Comparison of ENCODE assay signal across 1 fruit fly cellular context in the genomic region with DNA sequence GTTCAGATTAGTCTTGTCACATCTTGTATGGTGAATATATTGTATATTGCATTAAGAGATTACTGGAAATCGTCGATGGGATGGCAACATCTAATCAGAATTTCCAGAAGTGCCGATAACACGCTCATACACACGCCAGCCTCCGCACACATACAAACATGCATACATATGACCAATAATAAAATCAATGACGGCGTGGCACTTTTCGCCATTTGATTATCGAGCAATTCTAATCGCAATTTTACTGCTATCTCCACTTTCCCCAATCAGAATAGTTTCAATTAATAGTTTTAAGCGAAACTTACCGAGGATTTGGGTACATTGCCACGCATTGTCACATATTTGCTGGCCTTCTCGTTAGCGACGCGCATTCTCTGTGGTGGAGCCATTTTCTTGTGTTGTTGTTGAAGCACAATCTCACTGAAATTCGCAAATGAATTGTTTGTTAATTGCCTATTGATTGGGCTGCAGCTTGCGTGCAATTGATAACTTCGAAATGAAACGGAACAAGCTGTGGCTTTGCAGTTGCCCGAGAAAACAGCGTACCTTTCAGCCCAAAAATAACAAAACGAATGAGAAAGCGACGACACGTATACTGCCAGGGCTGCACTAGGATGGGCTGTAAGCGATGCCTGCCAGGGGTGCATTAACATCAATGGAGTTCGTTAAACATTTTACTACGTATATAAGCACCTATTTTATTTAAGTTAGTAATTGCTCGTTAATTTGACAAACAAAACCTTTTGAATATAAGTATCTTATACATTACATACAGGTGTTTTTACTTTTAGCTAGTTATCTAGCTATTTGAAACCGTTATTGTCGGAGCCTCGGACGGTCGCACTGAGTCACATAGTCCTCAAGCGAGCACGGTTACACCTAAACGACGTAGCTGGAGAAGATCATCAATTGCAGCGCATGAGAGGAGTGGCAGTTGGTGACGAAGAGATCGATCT.
A peak's percentile ranks its signal among the peaks of the same experiment; 100 is the strongest.
TF ChIP-seq lines count a peak whose summit lies in the region.

A gene (minus strand): TSS at position 601 of the 956 bp plus-strand sequence.
A gene (plus strand): TSS at position 644 of the 956 bp plus-strand sequence.

TF ChIP-seq in whole organism, embryonic, 481 proteins besides CTCF, POLR2A, EP300 and RAD21 (continued from another document and continues in another):
- TF ChIP-seq prd (optimal IDR thresholded peaks at IDR 0.05; lab: Kevin White, UChicago), result no peak
- TF ChIP-seq prd (GFP tag; IDR thresholded peaks at IDR 0.05; lab: Robert Waterston, UW), result peak; percentile 82
- 0 out of 3 replicates have a peak, but pooled peaks have one; percentile 55 for TF ChIP-seq CG3726 (GFP tag; IDR thresholded peaks at IDR 0.05; lab: Robert Waterston, UW)
- no peak for TF ChIP-seq tio (GFP tag; optimal IDR thresholded peaks at IDR 0.05; lab: Kevin White, UChicago)
- TF ChIP-seq inv (GFP tag; IDR thresholded peaks at IDR 0.05; lab: Robert Waterston, UW; ENCODE audit: partially characterized antibody), result peak; percentile 15; the same call in 1 of the 2 replicates
- no peak for TF ChIP-seq sd (tag; optimal IDR thresholded peaks at IDR 0.05; lab: Kevin White, UChicago)
- TF ChIP-seq emc (GFP tag; optimal IDR thresholded peaks at IDR 0.05; lab: Kevin White, UChicago), result peak; percentile 48
- peak; percentile 22 for TF ChIP-seq Dp (GFP tag; optimal IDR thresholded peaks at IDR 0.05; lab: Kevin White, UChicago)
- no peak for TF ChIP-seq CG11504 (tag; optimal IDR thresholded peaks at IDR 0.05; lab: Kevin White, UChicago)
- no peak for TF ChIP-seq CG17802 (tag; optimal IDR thresholded peaks at IDR 0.05; lab: Kevin White, UChicago)
- TF ChIP-seq Hr78 (GFP tag; optimal IDR thresholded peaks at IDR 0.05; lab: Kevin White, UChicago), result no peak
- TF ChIP-seq Med (GFP tag; lab: Kevin White, UChicago), result peak; percentile 97
- no peak for TF ChIP-seq oc (tag; optimal IDR thresholded peaks at IDR 0.05; lab: Kevin White, UChicago)
- peak; percentile 82 for TF ChIP-seq CG8944 (GFP tag; optimal IDR thresholded peaks at IDR 0.05; lab: Kevin White, UChicago)
- peak; percentile 33 for TF ChIP-seq hkb (optimal IDR thresholded peaks at IDR 0.05; lab: Kevin White, UChicago)
- peak; percentile 65 for TF ChIP-seq hkb (GFP tag; IDR thresholded peaks at IDR 0.05; lab: Robert Waterston, UW)
- TF ChIP-seq croc (GFP tag; conservative IDR thresholded peaks at IDR 0.05; lab: Robert Waterston, UW), result no peak
- TF ChIP-seq CG2889 (GFP tag; IDR thresholded peaks at IDR 0.05; lab: Robert Waterston, UW), result 0 out of 3 replicates have a peak, but pooled peaks have one; percentile 46
- no peak for TF ChIP-seq Adf1 (GFP tag; IDR thresholded peaks at IDR 0.05; lab: Robert Waterston, UW)
- peak; percentile 60 for TF ChIP-seq CG11723 (GFP tag; optimal IDR thresholded peaks at IDR 0.05; lab: Kevin White, UChicago)
- TF ChIP-seq CG11696 (GFP tag; IDR thresholded peaks at IDR 0.05; lab: Robert Waterston, UW), result no peak
- TF ChIP-seq HLHmδ (GFP tag; optimal IDR thresholded peaks at IDR 0.05; lab: Kevin White, UChicago), result peak; percentile 50
- peak; percentile 74 for TF ChIP-seq CG18764 (GFP tag; optimal IDR thresholded peaks at IDR 0.05; lab: Kevin White, UChicago)
- peak; percentile 54; the same call in 1 of the 2 replicates for TF ChIP-seq cas (GFP tag; IDR thresholded peaks at IDR 0.05; lab: Robert Waterston, UW)
- TF ChIP-seq TFAM (GFP tag; optimal IDR thresholded peaks at IDR 0.05; lab: Kevin White, UChicago), result peak; percentile 5
- TF ChIP-seq Dip2 (GFP tag; IDR thresholded peaks at IDR 0.05; lab: Robert Waterston, UW), result no peak
- no peak for TF ChIP-seq CG2678 (tag; optimal IDR thresholded peaks at IDR 0.05; lab: Kevin White, UChicago)
- TF ChIP-seq cwo (GFP tag; optimal IDR thresholded peaks at IDR 0.05; lab: Kevin White, UChicago), result peak; percentile 61
- TF ChIP-seq CG6272 (GFP tag; IDR thresholded peaks at IDR 0.05; lab: Robert Waterston, UW), result peak; percentile 48
- peak; percentile 54 for TF ChIP-seq eyg (GFP tag; optimal IDR thresholded peaks at IDR 0.05; lab: Kevin White, UChicago)
- TF ChIP-seq CG15011 (GFP tag; optimal IDR thresholded peaks at IDR 0.05; lab: Kevin White, UChicago), result no peak
- no peak for TF ChIP-seq abd-A (tag; optimal IDR thresholded peaks at IDR 0.05; lab: Kevin White, UChicago)
- peak; percentile 82 for TF ChIP-seq CG11456 (GFP tag; IDR thresholded peaks at IDR 0.05; lab: Robert Waterston, UW)
- peak; percentile 93 for TF ChIP-seq pzg (GFP tag; optimal IDR thresholded peaks at IDR 0.05; lab: Kevin White, UChicago)
- TF ChIP-seq Kr (GFP tag; optimal IDR thresholded peaks at IDR 0.05; lab: Kevin White, UChicago), result no peak
- peak; percentile 55; the same call in 1 of the 2 replicates for TF ChIP-seq Drgx (GFP tag; IDR thresholded peaks at IDR 0.05; lab: Robert Waterston, UW)
- no peak for TF ChIP-seq lov (optimal IDR thresholded peaks at IDR 0.05; lab: Kevin White, UChicago)
- peak; percentile 61; the same call in 1 of the 3 replicates for TF ChIP-seq lov (GFP tag; IDR thresholded peaks at IDR 0.05; lab: Robert Waterston, UW)
- peak; percentile 61 for TF ChIP-seq pnt (GFP tag; optimal IDR thresholded peaks at IDR 0.05; lab: Kevin White, UChicago)
- TF ChIP-seq CG11247 (GFP tag; IDR thresholded peaks at IDR 0.05; lab: Robert Waterston, UW), result peak; percentile 54
- peak; percentile 75 for TF ChIP-seq Lhr (GFP tag; optimal IDR thresholded peaks at IDR 0.05; lab: Kevin White, UChicago)
- TF ChIP-seq CG17912 (GFP tag; optimal IDR thresholded peaks at IDR 0.05; lab: Kevin White, UChicago), result peak; percentile 7
- peak; percentile 73 for TF ChIP-seq CG34422 (GFP tag; IDR thresholded peaks at IDR 0.05; lab: Robert Waterston, UW)
- TF ChIP-seq gcm2 (GFP tag; optimal IDR thresholded peaks at IDR 0.05; lab: Kevin White, UChicago), result peak; percentile 39
- no peak for TF ChIP-seq Lim3 (GFP tag; IDR thresholded peaks at IDR 0.05; lab: Robert Waterston, UW)
- peak; percentile 73 for TF ChIP-seq CG9727 (GFP tag; optimal IDR thresholded peaks at IDR 0.05; lab: Kevin White, UChicago)
- no peak for TF ChIP-seq nerfin-2 (GFP tag; IDR thresholded peaks at IDR 0.05; lab: Robert Waterston, UW; ENCODE audit: partially characterized antibody)
- peak; percentile 69 for TF ChIP-seq Six4 (GFP tag; optimal IDR thresholded peaks at IDR 0.05; lab: Kevin White, UChicago)
- TF ChIP-seq CG14667 (GFP tag; IDR thresholded peaks at IDR 0.05; lab: Robert Waterston, UW), result peak; percentile 51; the same call in 1 of the 2 replicates
- TF ChIP-seq tll (GFP tag; optimal IDR thresholded peaks at IDR 0.05; lab: Kevin White, UChicago), result peak; percentile 64 to 72
- TF ChIP-seq CG13123 (GFP tag; optimal IDR thresholded peaks at IDR 0.05; lab: Kevin White, UChicago), result peak; percentile 54
- TF ChIP-seq CG6683 (GFP tag; optimal IDR thresholded peaks at IDR 0.05; lab: Kevin White, UChicago), result peak; percentile 41
- TF ChIP-seq CG9797 (GFP tag; optimal IDR thresholded peaks at IDR 0.05; lab: Kevin White, UChicago), result peak; percentile 96
- peak; percentile 86 for TF ChIP-seq Side (GFP tag; optimal IDR thresholded peaks at IDR 0.05; lab: Kevin White, UChicago)
- peak; percentile 77 for TF ChIP-seq CG4820 (GFP tag; optimal IDR thresholded peaks at IDR 0.05; lab: Kevin White, UChicago)
- TF ChIP-seq CG4730 (GFP tag; IDR thresholded peaks at IDR 0.05; lab: Robert Waterston, UW), result peak; percentile 47
- no peak for TF ChIP-seq yki (optimal IDR thresholded peaks at IDR 0.05; lab: Kevin White, UChicago)
- TF ChIP-seq nerfin-1 (tag; optimal IDR thresholded peaks at IDR 0.05; lab: Kevin White, UChicago), result peak; percentile 53
- no peak for TF ChIP-seq jigr1 (GFP tag; IDR thresholded peaks at IDR 0.05; lab: Robert Waterston, UW)
- no peak for TF ChIP-seq kah (GFP tag; optimal IDR thresholded peaks at IDR 0.05; lab: Kevin White, UChicago)
- TF ChIP-seq CG12155 (GFP tag; optimal IDR thresholded peaks at IDR 0.05; lab: Kevin White, UChicago), result peak; percentile 86
- TF ChIP-seq Mad (GFP tag; optimal IDR thresholded peaks at IDR 0.05; lab: Kevin White, UChicago), result peak; percentile 82
- TF ChIP-seq CG1832 (GFP tag; optimal IDR thresholded peaks at IDR 0.05; lab: Kevin White, UChicago), result no peak
- peak; percentile 65 for TF ChIP-seq shn (GFP tag; optimal IDR thresholded peaks at IDR 0.05; lab: Kevin White, UChicago)
- TF ChIP-seq MBD-R2 (GFP tag; IDR thresholded peaks at IDR 0.05; lab: Robert Waterston, UW), result peak; percentile 85
- peak; percentile 54; the same call in 1 of the 3 replicates for TF ChIP-seq otp (GFP tag; IDR thresholded peaks at IDR 0.05; lab: Robert Waterston, UW)
- TF ChIP-seq Blimp-1 (GFP tag; optimal IDR thresholded peaks at IDR 0.05; lab: Kevin White, UChicago), result no peak
- TF ChIP-seq CG7271 (tag; optimal IDR thresholded peaks at IDR 0.05; lab: Kevin White, UChicago), result peak; percentile 8
- peak; percentile 89 for TF ChIP-seq CHES-1-like (GFP tag; optimal IDR thresholded peaks at IDR 0.05; lab: Kevin White, UChicago)
- TF ChIP-seq Tbp (GFP tag; optimal IDR thresholded peaks at IDR 0.05; lab: Kevin White, UChicago), result peak; percentile 57
- peak; percentile 42 for TF ChIP-seq Fer2 (tag; optimal IDR thresholded peaks at IDR 0.05; lab: Kevin White, UChicago)
- TF ChIP-seq CG16813 (GFP tag; IDR thresholded peaks at IDR 0.05; lab: Robert Waterston, UW; ENCODE audit: partially characterized antibody), result peak; percentile 50; the same call in 2 of the 3 replicates
- no peak for TF ChIP-seq Sox102F (GFP tag; optimal IDR thresholded peaks at IDR 0.05; lab: Kevin White, UChicago)
- TF ChIP-seq dmrt99B (tag; optimal IDR thresholded peaks at IDR 0.05; lab: Kevin White, UChicago), result no peak
- TF ChIP-seq pros (GFP tag; optimal IDR thresholded peaks at IDR 0.05; lab: Kevin White, UChicago), result no peak
- TF ChIP-seq CG8924 (tag; optimal IDR thresholded peaks at IDR 0.05; lab: Kevin White, UChicago), result peak; percentile 82
- peak; percentile 62 for TF ChIP-seq knrl (GFP tag; IDR thresholded peaks at IDR 0.05; lab: Robert Waterston, UW; ENCODE audit: partially characterized antibody)
- peak; percentile 91 for TF ChIP-seq CG3995 (GFP tag; optimal IDR thresholded peaks at IDR 0.05; lab: Kevin White, UChicago)
- TF ChIP-seq NfI (GFP tag; optimal IDR thresholded peaks at IDR 0.05; lab: Kevin White, UChicago), result peak; percentile 73
- peak; percentile 71 for TF ChIP-seq CG10979 (tag; optimal IDR thresholded peaks at IDR 0.05; lab: Kevin White, UChicago)
- TF ChIP-seq CG8765 (GFP tag; IDR thresholded peaks at IDR 0.05; lab: Robert Waterston, UW), result peak; percentile 71
- TF ChIP-seq sens (GFP tag; lab: Kevin White, UChicago), result peak; percentile 94
- no peak for TF ChIP-seq CG7745 (tag; optimal IDR thresholded peaks at IDR 0.05; lab: Kevin White, UChicago)
- TF ChIP-seq rib (GFP tag; IDR thresholded peaks at IDR 0.05; lab: Robert Waterston, UW), result no peak
- TF ChIP-seq CG6813 (GFP tag; optimal IDR thresholded peaks at IDR 0.05; lab: Kevin White, UChicago), result no peak
- peak; percentile 57 for TF ChIP-seq repo (GFP tag; optimal IDR thresholded peaks at IDR 0.05; lab: Kevin White, UChicago)
- TF ChIP-seq CG13296 (GFP tag; optimal IDR thresholded peaks at IDR 0.05; lab: Kevin White, UChicago), result peak; percentile 65
- TF ChIP-seq Stat92E (GFP tag; optimal IDR thresholded peaks at IDR 0.05; lab: Kevin White, UChicago), result peak in 1 of 3 experiments; percentile 54
- no peak for TF ChIP-seq CG17568 (GFP tag; optimal IDR thresholded peaks at IDR 0.05; lab: Kevin White, UChicago)
- TF ChIP-seq Neu2 (GFP tag; optimal IDR thresholded peaks at IDR 0.05; lab: Kevin White, UChicago; ENCODE audit: borderline replicate concordance), result no peak
- TF ChIP-seq Dip3 (GFP tag; optimal IDR thresholded peaks at IDR 0.05; lab: Kevin White, UChicago), result peak; percentile 71
- TF ChIP-seq NFAT (GFP tag; IDR thresholded peaks at IDR 0.05; lab: Robert Waterston, UW), result peak; percentile 75
- TF ChIP-seq Hr39 (optimal IDR thresholded peaks at IDR 0.05; lab: Kevin White, UChicago), result no peak
- TF ChIP-seq Pdp1 (GFP tag; optimal IDR thresholded peaks at IDR 0.05; lab: Kevin White, UChicago), result peak in 1 of 2 experiments; percentile 83
- TF ChIP-seq chm (GFP tag; IDR thresholded peaks at IDR 0.05; lab: Robert Waterston, UW), result peak; percentile 74
- TF ChIP-seq Abd-B (GFP tag; optimal IDR thresholded peaks at IDR 0.05; lab: Kevin White, UChicago), result peak; percentile 43
- TF ChIP-seq CG17359 (tag; optimal IDR thresholded peaks at IDR 0.05; lab: Kevin White, UChicago), result peak; percentile 62
- TF ChIP-seq CG8388 (GFP tag; optimal IDR thresholded peaks at IDR 0.05; lab: Kevin White, UChicago), result peak; percentile 60
- TF ChIP-seq Aef1 (GFP tag; IDR thresholded peaks at IDR 0.05; lab: Robert Waterston, UW), result peak; percentile 70
- TF ChIP-seq twi (tag; optimal IDR thresholded peaks at IDR 0.05; lab: Kevin White, UChicago), result peak; percentile 61
- peak; percentile 54; the same call in 1 of the 3 replicates for TF ChIP-seq ken (GFP tag; IDR thresholded peaks at IDR 0.05; lab: Robert Waterston, UW)
- TF ChIP-seq CG17186 (GFP tag; optimal IDR thresholded peaks at IDR 0.05; lab: Kevin White, UChicago), result peak; percentile 81
- TF ChIP-seq Bdp1 (GFP tag; optimal IDR thresholded peaks at IDR 0.05; lab: Kevin White, UChicago), result peak; percentile 65
- TF ChIP-seq CG10274 (GFP tag; optimal IDR thresholded peaks at IDR 0.05; lab: Kevin White, UChicago), result no peak
- no peak for TF ChIP-seq bbx (GFP tag; IDR thresholded peaks at IDR 0.05; lab: Robert Waterston, UW; ENCODE audit: partially characterized antibody)
- peak; percentile 72 for TF ChIP-seq Ada2b (GFP tag; IDR thresholded peaks at IDR 0.05; lab: Robert Waterston, UW)
- TF ChIP-seq pum (GFP tag; optimal IDR thresholded peaks at IDR 0.05; lab: Kevin White, UChicago), result peak; percentile 79
- peak; percentile 46; the same call in 1 of the 2 replicates for TF ChIP-seq CG1024 (GFP tag; IDR thresholded peaks at IDR 0.05; lab: Robert Waterston, UW)
- TF ChIP-seq crol (GFP tag; IDR thresholded peaks at IDR 0.05; lab: Robert Waterston, UW), result no peak
- peak; percentile 66; the same call in 2 of the 3 replicates for TF ChIP-seq ci (GFP tag; IDR thresholded peaks at IDR 0.05; lab: Robert Waterston, UW)
- TF ChIP-seq bcd (GFP tag; optimal IDR thresholded peaks at IDR 0.05; lab: Kevin White, UChicago), result peak; percentile 73
- peak; percentile 93 for TF ChIP-seq YL-1 (GFP tag; optimal IDR thresholded peaks at IDR 0.05; lab: Kevin White, UChicago)
- peak; percentile 43 for TF ChIP-seq da (GFP tag; optimal IDR thresholded peaks at IDR 0.05; lab: Kevin White, UChicago)
- peak; percentile 86 for TF ChIP-seq CG4617 (GFP tag; optimal IDR thresholded peaks at IDR 0.05; lab: Kevin White, UChicago; ENCODE audit: borderline replicate concordance)
- TF ChIP-seq CG8478 (optimal IDR thresholded peaks at IDR 0.05; lab: Kevin White, UChicago), result no peak
- 0 out of 2 replicates have a peak, but pooled peaks have one; percentile 8 for TF ChIP-seq wdn (GFP tag; IDR thresholded peaks at IDR 0.05; lab: Robert Waterston, UW)
- no peak for TF ChIP-seq CG31365 (tag; optimal IDR thresholded peaks at IDR 0.05; lab: Kevin White, UChicago)
- TF ChIP-seq CG16779 (GFP tag; IDR thresholded peaks at IDR 0.05; lab: Robert Waterston, UW), result no peak
